Worm (Caenorhabditis elegans) whole organism, L4/young adult: Measurements from ENCODE around the gene C04A2.15.

Experiments used
- W03F9.2 ChIP-seq: fragments of 150-350 bp; optimal IDR thresholded peaks from 2 replicates; lab custom pipeline; 2014; ENCODE audit warnings: missing biosample characterization, missing genetic modification characterization
- dao-5 ChIP-seq: sonication (generic microtip); optimal IDR thresholded peaks from 2 replicates; lab custom pipeline; 2016; ENCODE audit warnings: missing genotype, missing genetic modification characterization, moderate library complexity, missing compliant biosample characterization
- him-1 ChIP-seq: sonication (generic microtip); optimal IDR thresholded peaks from 2 replicates; lab custom pipeline; 2016; ENCODE audit warnings: missing genotype, missing genetic modification reagents, missing genetic modification characterization, missing compliant biosample characterization

ce11 chrII:6820278-6820971, 31.6 kb upstream of the C04A2.15 start:
- TF ChIP-seq W03F9.2 (tag; lab: Kevin White, UChicago) (no peak), him-1 (tag; lab: Kevin White, UChicago) (peak; percentile 16), dao-5 (no peak)
